Worm (Caenorhabditis elegans) whole organism, young adult: ENCODE data around the gene srw-54.

Source experiments
- F57C9.4 ChIP-seq: sonication (generic microtip); optimal IDR thresholded peaks from 2 replicates; lab custom pipeline; 2017; ENCODE audit warnings: mild to moderate bottlenecking, missing genetic modification characterization, missing compliant biosample characterization
- K11D2.4 ChIP-seq: fragments of 200-800 bp; sonication (Bioruptor generic); IDR thresholded peaks from 2 replicates; pipeline ENCODE4 v1.3.6; 2022; ENCODE audit warnings: missing genetic modification reagents, missing genetic modification characterization, missing compliant biosample characterization
- bed-1 ChIP-seq: fragments of 200-800 bp; sonication (Bioruptor generic); IDR thresholded peaks from 2 replicates; pipeline ENCODE4 v1.3.6; 2022; ENCODE audit warnings: missing genetic modification reagents, missing genetic modification characterization, missing compliant biosample characterization
- ceh-27 ChIP-seq: fragments of 200-800 bp; sonication (Bioruptor generic); optimal IDR thresholded peaks from 2 replicates; lab custom pipeline; 2018; ENCODE audit warnings: mild to moderate bottlenecking, missing genetic modification characterization, moderate library complexity, missing compliant biosample characterization
- gei-17 ChIP-seq: fragments of 200-800 bp; sonication (Bioruptor generic); optimal IDR thresholded peaks from 2 replicates; lab custom pipeline; 2018; ENCODE audit warnings: mild to moderate bottlenecking, missing genetic modification characterization, missing compliant biosample characterization
- hlh-12 ChIP-seq: sonication (generic microtip); optimal IDR thresholded peaks from 2 replicates; lab custom pipeline; 2016; ENCODE audit warnings: missing genetic modification characterization, missing compliant biosample characterization
- lin-35 ChIP-seq, 3 experiments: fragments of 150-350 bp in 2 of 3; sonication (generic microtip) in 1 of 3; optimal IDR thresholded peaks; 2 replicates each; lab custom pipeline; 2014 to 2018; ENCODE audit warnings: missing biosample characterization in 3 of 3, missing genetic modification characterization in 3 of 3, missing genetic modification reagents in 3 of 3
- lin-54 ChIP-seq: fragments of 200-800 bp; sonication (Bioruptor generic); optimal IDR thresholded peaks from 2 replicates; lab custom pipeline; 2018; ENCODE audit warnings: mild to moderate bottlenecking, missing genetic modification characterization, missing compliant biosample characterization
- madf-3 ChIP-seq: fragments of 200-800 bp; sonication (Bioruptor generic); IDR thresholded peaks from 2 replicates; pipeline ENCODE4 v1.3.6; 2022; ENCODE audit warnings: missing genetic modification reagents, missing genetic modification characterization, missing compliant biosample characterization
- nfya-2 ChIP-seq: fragments of 200-800 bp; sonication (Bioruptor generic); IDR thresholded peaks from 2 replicates; pipeline ENCODE4 v1.3.6; 2022; ENCODE audit warnings: missing genetic modification reagents, missing genetic modification characterization, missing compliant biosample characterization
- rpc-1 ChIP-seq, 2 experiments: fragments of 150-350 bp in 1 of 2; sonication (generic microtip) in 1 of 2; optimal IDR thresholded peaks; 2 replicates each; lab custom pipeline; 2014 to 2018; ENCODE audit warnings: missing biosample characterization in 1 of 2, missing genetic modification characterization in 1 of 2, missing genetic modification reagents in 1 of 2, missing genotype in 1 of 2
- snpc-4 ChIP-seq, 5 experiments: fragments of 150-350 bp in 1 of 5; sonication (generic microtip) in 4 of 5; optimal IDR thresholded peaks; 2 replicates each; lab custom pipeline; 2014 to 2018; ENCODE audit warnings: missing genetic modification characterization in 5 of 5, missing biosample characterization in 3 of 5, antibody characterized with exemption in 2 of 5, mild to moderate bottlenecking in 2 of 5, missing compliant biosample characterization in 2 of 5, missing genotype in 2 of 5, moderate library complexity in 2 of 5, missing genetic modification reagents in 1 of 5
- unc-130 ChIP-seq: sonication (generic microtip); optimal IDR thresholded peaks from 2 replicates; lab custom pipeline; 2016; ENCODE audit warnings: missing genetic modification reagents, missing genetic modification characterization, missing compliant biosample characterization
- ztf-3 ChIP-seq: fragments of 200-800 bp; sonication (Bioruptor generic); optimal IDR thresholded peaks from 2 replicates; lab custom pipeline; 2018; ENCODE audit warnings: mild to moderate bottlenecking, missing genetic modification characterization, missing compliant biosample characterization

DNA sequence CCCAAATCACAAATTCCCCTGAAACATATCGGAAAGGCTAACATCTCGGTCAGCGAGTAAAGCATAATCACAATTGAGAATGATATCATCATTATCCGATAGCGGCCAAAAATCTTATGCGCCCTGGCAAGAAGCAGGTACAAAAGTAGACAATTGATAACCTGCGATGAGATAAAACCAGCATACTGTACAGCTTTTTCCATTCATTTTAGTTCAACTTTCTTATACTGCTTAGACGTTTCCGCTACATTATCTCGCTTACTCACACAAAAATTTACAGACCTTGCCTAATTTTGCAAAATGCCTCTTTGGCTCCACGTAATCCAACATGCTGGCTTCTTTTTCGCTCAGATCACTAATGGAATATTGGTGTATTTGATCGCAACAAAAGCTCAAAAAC, 28.2 kb upstream of the srw-54 start, which contains the start of gene str-150:
- TF ChIP-seq lin-35 (GFP tag; optimal IDR thresholded peaks at IDR 0.05; lab: Kevin White, UChicago) (no peak), snpc-4 (GFP tag; optimal IDR thresholded peaks at IDR 0.05; lab: Kevin White, UChicago) (no peak), snpc-4 (tag; optimal IDR thresholded peaks at IDR 0.05; lab: Kevin White, UChicago) (no peak), F57C9.4 (no peak), K11D2.4 (no peak), lin-54 (no peak), rpc-1 (optimal IDR thresholded peaks at IDR 0.05; lab: Kevin White, UChicago) (no peak), rpc-1 (tag; optimal IDR thresholded peaks at IDR 0.05; lab: Kevin White, UChicago) (no peak), ceh-27 (GFP tag; lab: Kevin White, UChicago) (no peak), hlh-12 (tag; lab: Kevin White, UChicago) (no peak), unc-130 (GFP tag; lab: Kevin White, UChicago) (no peak), bed-1 (no peak), ztf-3 (GFP tag; lab: Kevin White, UChicago) (no peak), madf-3 (GFP tag; lab: Robert Waterston, UW) (no peak), nfya-2 (GFP tag; lab: Robert Waterston, UW) (no peak), gei-17 (no peak)
